Fruit fly (Drosophila melanogaster): ENCODE data around the gene Rpn7.
A peak's percentile ranks its signal among the peaks of the same experiment; 100 is the strongest.

Gene Rpn7

DNA sequence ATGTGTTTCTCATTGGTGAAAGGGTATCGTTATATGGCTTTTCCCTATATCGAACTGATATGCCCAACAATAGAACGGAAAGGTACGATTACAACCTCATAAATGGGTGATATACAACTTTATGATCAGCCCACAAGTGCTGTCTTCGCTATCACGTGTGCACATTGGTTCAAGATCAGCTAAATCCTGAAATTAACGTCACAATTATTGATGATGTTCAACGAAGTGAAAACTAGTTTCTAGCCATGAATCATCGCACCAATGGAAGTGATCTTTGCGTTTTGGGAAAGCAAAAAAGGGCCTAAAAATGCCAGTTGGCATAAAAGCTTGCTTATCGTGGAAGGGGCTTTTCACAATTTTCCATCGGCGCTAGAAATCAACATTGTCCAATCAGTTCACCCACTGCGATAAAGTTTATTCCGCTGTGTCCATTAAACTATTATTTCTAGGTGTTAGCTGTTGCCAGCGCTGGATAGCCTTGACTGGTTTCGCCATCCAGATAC lies 2.8 kb upstream of the Rpn7 start, which contains the start of gene CG7054 (continued):
- TF ChIP-seq vnd (GFP tag; IDR thresholded peaks at IDR 0.05; ENCODE audit: partially characterized antibody) (no peak), MTF-1 (GFP tag; optimal IDR thresholded peaks at IDR 0.05; ENCODE audit: borderline replicate concordance) (peak; percentile 31), tna (GFP tag; IDR thresholded peaks at IDR 0.05; ENCODE audit: partially characterized antibody) (no peak), crp (GFP tag; optimal IDR thresholded peaks at IDR 0.05) (no peak), CG34422 (GFP tag; IDR thresholded peaks at IDR 0.05) (no peak), CG13775 (GFP tag; optimal IDR thresholded peaks at IDR 0.05) (peak; percentile 9), CG10979 (tag; optimal IDR thresholded peaks at IDR 0.05) (no peak), fd64A (GFP tag; optimal IDR thresholded peaks at IDR 0.05) (no peak), CG14441 (GFP tag; IDR thresholded peaks at IDR 0.05) (no peak), BEAF-32 (GFP tag; optimal IDR thresholded peaks at IDR 0.05) (no peak), ATbp (GFP tag; optimal IDR thresholded peaks at IDR 0.05) (peak; percentile 32), CG10654 (GFP tag; optimal IDR thresholded peaks at IDR 0.05) (no peak), CG14860 (GFP tag; IDR thresholded peaks at IDR 0.05; ENCODE audit: partially characterized antibody) (no peak), nom (GFP tag; optimal IDR thresholded peaks at IDR 0.05) (no peak), CG11695 (GFP tag; IDR thresholded peaks at IDR 0.05) (0 out of 3 replicates have a peak, but pooled peaks have one; percentile 24), da (GFP tag; optimal IDR thresholded peaks at IDR 0.05) (no peak), dmrt11E (tag; optimal IDR thresholded peaks at IDR 0.05) (no peak), CG18011 (GFP tag; optimal IDR thresholded peaks at IDR 0.05) (no peak), CG10274 (GFP tag; optimal IDR thresholded peaks at IDR 0.05) (peak; percentile 84), CG33557 (GFP tag; optimal IDR thresholded peaks at IDR 0.05) (no peak), unc-4 (GFP tag; IDR thresholded peaks at IDR 0.05; ENCODE audit: partially characterized antibody) (no peak), Med (GFP tag) (peak; percentile 74), sens (GFP tag) (peak; percentile 13), CG18599 (GFP tag; optimal IDR thresholded peaks at IDR 0.05) (peak; percentile 27), CG17829 (tag; optimal IDR thresholded peaks at IDR 0.05) (no peak), CG6791 (GFP tag; IDR thresholded peaks at IDR 0.05; ENCODE audit: partially characterized antibody) (no peak), fd3F (GFP tag; optimal IDR thresholded peaks at IDR 0.05) (no peak), CG4820 (GFP tag; optimal IDR thresholded peaks at IDR 0.05) (no peak), CG2712 (tag; optimal IDR thresholded peaks at IDR 0.05) (no peak), chm (GFP tag; IDR thresholded peaks at IDR 0.05) (peak; percentile 22; the same call in 1 of the 2 replicates), CG6175 (GFP tag; IDR thresholded peaks at IDR 0.05) (no peak), pum (GFP tag; optimal IDR thresholded peaks at IDR 0.05) (no peak), CG5180 (GFP tag; optimal IDR thresholded peaks at IDR 0.05) (no peak)

DNA sequence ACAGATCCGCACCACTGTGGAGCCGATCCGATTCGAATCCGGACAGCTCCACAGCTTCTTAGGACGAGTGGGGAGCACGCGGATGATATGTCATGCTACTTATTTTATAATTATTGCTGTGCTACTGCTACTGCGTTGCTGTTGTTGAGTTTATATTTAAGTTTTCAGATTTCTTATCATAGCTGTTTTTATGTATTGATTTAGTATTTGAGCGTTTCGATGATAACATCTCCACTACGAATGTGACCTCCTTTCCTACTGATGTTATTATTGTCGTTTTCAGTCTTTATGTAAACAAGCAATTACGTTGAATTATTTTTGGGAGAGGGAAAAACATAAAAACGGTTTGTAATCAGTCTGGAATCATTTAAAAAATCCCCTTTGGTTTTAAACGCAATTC lies 5.8 kb downstream of the Rpn7 start:
- TF ChIP-seq sc (optimal IDR thresholded peaks at IDR 0.05) (no peak), sc (GFP tag; optimal IDR thresholded peaks at IDR 0.05) (no peak), MTF-1 (GFP tag; optimal IDR thresholded peaks at IDR 0.05; ENCODE audit: borderline replicate concordance) (no peak), CG8388 (GFP tag; optimal IDR thresholded peaks at IDR 0.05) (no peak), Jarid2 (GFP tag; optimal IDR thresholded peaks at IDR 0.05) (no peak), pros (GFP tag; optimal IDR thresholded peaks at IDR 0.05) (no peak), CG10462 (GFP tag; optimal IDR thresholded peaks at IDR 0.05) (no peak), vfl (GFP tag; optimal IDR thresholded peaks at IDR 0.05) (no peak), D (optimal IDR thresholded peaks at IDR 0.05) (no peak), D (GFP tag; optimal IDR thresholded peaks at IDR 0.05) (no peak), pnt (GFP tag; optimal IDR thresholded peaks at IDR 0.05) (no peak), Nf-YC (tag; optimal IDR thresholded peaks at IDR 0.05) (no peak), ken (GFP tag; IDR thresholded peaks at IDR 0.05) (no peak), Pdp1 (GFP tag; optimal IDR thresholded peaks at IDR 0.05) (peak in 1 of 2 experiments; percentile 67), grn (GFP tag; optimal IDR thresholded peaks at IDR 0.05) (peak; percentile 59), gem (tag; optimal IDR thresholded peaks at IDR 0.05) (no peak), CG34376 (GFP tag; optimal IDR thresholded peaks at IDR 0.05) (peak; percentile 98), odd (GFP tag; optimal IDR thresholded peaks at IDR 0.05) (no peak), CG14860 (GFP tag; IDR thresholded peaks at IDR 0.05; ENCODE audit: partially characterized antibody) (no peak), CG33213 (GFP tag; optimal IDR thresholded peaks at IDR 0.05) (no peak)
